Worm (Caenorhabditis elegans) whole organism, L4 larva: Measurements from ENCODE around the gene D1086.11.

Experiments
- D1046.2 ChIP-seq: fragments of 200-800 bp; sonication (Bioruptor generic); IDR thresholded peaks from 2 replicates; pipeline ENCODE4 v1.3.6; 2022; ENCODE audit warnings: missing genetic modification characterization, missing compliant biosample characterization
- F26F4.8 ChIP-seq: fragments of 200-800 bp; sonication (Bioruptor generic); conservative IDR thresholded peaks from 2 replicates; pipeline ENCODE4 v1.3.6; 2022; ENCODE audit warnings: missing genetic modification characterization, missing compliant biosample characterization
- F44E2.7 ChIP-seq: fragments of 200-800 bp; sonication (Bioruptor generic); IDR thresholded peaks from 2 replicates; pipeline ENCODE4 v2.1.2; 2022; ENCODE audit warnings: missing genetic modification characterization, missing compliant biosample characterization
- T20F7.1 ChIP-seq: fragments of 200-800 bp; sonication (Bioruptor generic); optimal IDR thresholded peaks from 2 replicates; lab custom pipeline; 2018; ENCODE audit warnings: mild to moderate bottlenecking, missing genetic modification characterization, missing compliant biosample characterization
- T26A8.4 ChIP-seq: fragments of 200-800 bp; sonication (Bioruptor generic); IDR thresholded peaks from 2 replicates; pipeline ENCODE4 v1.3.6; 2022; ENCODE audit warnings: missing genetic modification characterization, missing compliant biosample characterization
- Y48G9A.11 ChIP-seq: fragments of 200-800 bp; sonication (Bioruptor generic); IDR thresholded peaks from 2 replicates; pipeline ENCODE4 v1.3.6; 2022; ENCODE audit warnings: missing genetic modification reagents, missing genetic modification characterization, missing compliant biosample characterization
- ZK337.2 ChIP-seq: fragments of 200-800 bp; sonication (Bioruptor generic); IDR thresholded peaks from 2 replicates; pipeline ENCODE4 v1.3.6; 2022; ENCODE audit warnings: missing genetic modification reagents, missing genetic modification characterization, missing compliant biosample characterization
- ZK546.5 ChIP-seq, 2 experiments: sonication (generic microtip); optimal IDR thresholded peaks; 2 replicates each; lab custom pipeline; 2017; ENCODE audit warnings: missing biosample characterization in 2 of 2, missing genetic modification characterization in 2 of 2
- arid-1 ChIP-seq: fragments of 200-800 bp; sonication (Bioruptor generic); conservative IDR thresholded peaks from 2 replicates; pipeline ENCODE4 v1.3.6; 2022; ENCODE audit warnings: missing genetic modification reagents, missing genetic modification characterization, missing compliant biosample characterization
- attf-4 ChIP-seq: sonication (generic microtip); optimal IDR thresholded peaks from 3 replicates; lab custom pipeline; 2017; ENCODE audit warnings: missing biosample characterization, missing genetic modification characterization
- ceh-32 ChIP-seq: sonication (generic microtip); optimal IDR thresholded peaks from 2 replicates; lab custom pipeline; 2016; ENCODE audit warnings: mild to moderate bottlenecking, missing genetic modification characterization, missing compliant biosample characterization; ENCODE audit not compliant: poor library complexity
- ceh-44 ChIP-seq: fragments of 200-800 bp; sonication (Bioruptor generic); IDR thresholded peaks from 2 replicates; pipeline ENCODE4 v1.3.6; 2022; ENCODE audit warnings: missing genetic modification reagents, missing genetic modification characterization, missing compliant biosample characterization
- ces-1 ChIP-seq: fragments of 150-350 bp; sonication (generic microtip); optimal IDR thresholded peaks from 4 replicates; lab custom pipeline; 2014; ENCODE audit warnings: missing biosample characterization, missing genetic modification reagents, missing genetic modification characterization
- daf-16 ChIP-seq, 3 experiments: sonication (generic microtip); optimal IDR thresholded peaks; 2 replicates each; lab custom pipeline; 2016 to 2017; ENCODE audit warnings: missing genetic modification characterization in 3 of 3, missing genetic modification reagents in 3 of 3, mild to moderate bottlenecking in 2 of 3, missing compliant biosample characterization in 2 of 3, missing biosample characterization in 1 of 3, moderate library complexity in 1 of 3
- daf-8 ChIP-seq: fragments of 200-800 bp; sonication (Bioruptor generic); IDR thresholded peaks from 2 replicates; pipeline ENCODE4 v1.3.6; 2022; ENCODE audit warnings: missing genetic modification characterization, missing compliant biosample characterization
- dmd-6 ChIP-seq: fragments of 200-800 bp; sonication (Bioruptor generic); IDR thresholded peaks from 2 replicates; pipeline ENCODE4 v1.3.6; 2022; ENCODE audit warnings: missing genetic modification reagents, missing genetic modification characterization, missing compliant biosample characterization
- dmd-9 ChIP-seq: fragments of 200-800 bp; sonication (Bioruptor generic); IDR thresholded peaks from 2 replicates; pipeline ENCODE4 v1.3.6; 2022; ENCODE audit warnings: missing genetic modification reagents, missing genetic modification characterization, missing compliant biosample characterization
- egl-43 ChIP-seq: fragments of 200-800 bp; sonication (Bioruptor generic); IDR thresholded peaks from 2 replicates; pipeline ENCODE4 v1.3.6; 2022; ENCODE audit warnings: missing genetic modification reagents, missing genetic modification characterization, missing compliant biosample characterization
- hlh-30 ChIP-seq: sonication (generic microtip); optimal IDR thresholded peaks from 2 replicates; lab custom pipeline; 2017; ENCODE audit warnings: antibody characterized with exemption, mild to moderate bottlenecking, missing genetic modification characterization, missing compliant biosample characterization; ENCODE audit not compliant: insufficient read depth
- jun-1 ChIP-seq: fragments of 150-350 bp; optimal IDR thresholded peaks from 2 replicates; lab custom pipeline; 2014; ENCODE audit warnings: missing biosample characterization, missing genetic modification reagents, missing genetic modification characterization
- lim-7 ChIP-seq: fragments of 200-800 bp; sonication (Bioruptor generic); IDR thresholded peaks from 2 replicates; pipeline ENCODE4 v1.3.6; 2022; ENCODE audit warnings: missing genetic modification characterization, missing compliant biosample characterization
- lin-29 ChIP-seq: fragments of 200-800 bp; sonication (Bioruptor generic); IDR thresholded peaks from 2 replicates; pipeline ENCODE4 v1.3.6; 2022; ENCODE audit warnings: missing genetic modification reagents, missing genetic modification characterization, missing compliant biosample characterization
- lin-38 ChIP-seq: fragments of 200-800 bp; sonication (Bioruptor generic); IDR thresholded peaks from 2 replicates; pipeline ENCODE4 v1.3.6; 2022; ENCODE audit warnings: missing genetic modification reagents, missing genetic modification characterization, missing compliant biosample characterization
- lin-39 ChIP-seq: fragments of 150-350 bp; optimal IDR thresholded peaks from 2 replicates; lab custom pipeline; 2014; ENCODE audit warnings: missing biosample characterization, missing genetic modification reagents, missing genetic modification characterization
- lir-3 ChIP-seq: sonication (generic microtip); optimal IDR thresholded peaks from 2 replicates; lab custom pipeline; 2016; ENCODE audit warnings: mild to moderate bottlenecking, missing genetic modification characterization, missing compliant biosample characterization
- madf-5 ChIP-seq, 2 experiments: fragments of 200-800 bp; sonication (Bioruptor generic); IDR thresholded peaks; 2 replicates each; pipeline ENCODE4 v1.3.6; 2022; ENCODE audit warnings: missing compliant biosample characterization in 2 of 2, missing genetic modification characterization in 2 of 2
- mdl-1 ChIP-seq, 2 experiments: fragments of 150-350 bp in 1 of 2; sonication (generic microtip) in 1 of 2; optimal IDR thresholded peaks; 2 replicates each; lab custom pipeline; 2014 to 2017; ENCODE audit warnings: missing biosample characterization in 2 of 2, missing genetic modification characterization in 2 of 2
- mdt-29 ChIP-seq: fragments of 200-800 bp; sonication (Bioruptor generic); IDR thresholded peaks from 2 replicates; pipeline ENCODE4 v1.3.6; 2022; ENCODE audit warnings: missing genetic modification reagents, missing genetic modification characterization, missing compliant biosample characterization
- nhr-102 ChIP-seq: sonication (generic microtip); optimal IDR thresholded peaks from 2 replicates; lab custom pipeline; 2016; ENCODE audit warnings: mild to moderate bottlenecking, missing genetic modification characterization, moderate library complexity, missing compliant biosample characterization
- nhr-48 ChIP-seq: sonication (generic microtip); optimal IDR thresholded peaks from 2 replicates; lab custom pipeline; 2016; ENCODE audit warnings: mild to moderate bottlenecking, missing genetic modification characterization, missing compliant biosample characterization
- rbr-2 ChIP-seq: sonication (generic microtip); optimal IDR thresholded peaks from 2 replicates; lab custom pipeline; 2016; ENCODE audit warnings: missing genotype, missing genetic modification characterization, missing compliant biosample characterization
- set-16 ChIP-seq: fragments of 200-800 bp; sonication (Bioruptor generic); IDR thresholded peaks from 2 replicates; pipeline ENCODE4 v1.3.6; 2022; ENCODE audit warnings: missing genetic modification reagents, missing genetic modification characterization, missing compliant biosample characterization
- snpc-4 ChIP-seq: fragments of 150-350 bp; optimal IDR thresholded peaks from 2 replicates; lab custom pipeline; 2014; ENCODE audit warnings: missing biosample characterization, missing genetic modification characterization
- tra-1 ChIP-seq: fragments of 200-800 bp; sonication (Bioruptor generic); IDR thresholded peaks from 2 replicates; pipeline ENCODE4 v1.3.6; 2022; ENCODE audit warnings: missing genetic modification reagents, missing genetic modification characterization, missing compliant biosample characterization
- unc-62 ChIP-seq, 3 experiments: fragments of 150-350 bp in 1 of 3; sonication (generic microtip); optimal IDR thresholded peaks in 2 of 3; peaks in 1 of 3; 1 replicate in 1 of 3; 2 replicates in 2 of 3; lab custom pipeline; 2014 to 2017; ENCODE audit warnings: missing biosample characterization in 3 of 3, missing genetic modification characterization in 3 of 3, missing genetic modification reagents in 3 of 3, missing genotype in 1 of 3
- zfp-2 ChIP-seq: sonication (generic microtip); optimal IDR thresholded peaks from 2 replicates; lab custom pipeline; 2016; ENCODE audit warnings: mild to moderate bottlenecking, missing genetic modification characterization, missing compliant biosample characterization
- zip-11 ChIP-seq: fragments of 200-800 bp; sonication (Bioruptor generic); IDR thresholded peaks from 2 replicates; pipeline ENCODE4 v1.3.6; 2022; ENCODE audit warnings: missing genetic modification characterization, missing compliant biosample characterization

D1086.11 gene

ce11 chrV:14057540-14057939 lies 16.7 kb upstream of the D1086.11 start, which contains the start of gene F58D12.3:
TSS of gene F58D12.3 (plus strand) at chrV:14057840.
- no peak for TF ChIP-seq attf-4 (tag; lab: Kevin White, UChicago)
- peak in 1 of 2 experiments; percentile 32 for TF ChIP-seq unc-62 (GFP tag; optimal IDR thresholded peaks at IDR 0.05 in 1 of 2; lab: Kevin White, UChicago)
- TF ChIP-seq unc-62 (tag; optimal IDR thresholded peaks at IDR 0.05; lab: Kevin White, UChicago) = no peak

DNA sequence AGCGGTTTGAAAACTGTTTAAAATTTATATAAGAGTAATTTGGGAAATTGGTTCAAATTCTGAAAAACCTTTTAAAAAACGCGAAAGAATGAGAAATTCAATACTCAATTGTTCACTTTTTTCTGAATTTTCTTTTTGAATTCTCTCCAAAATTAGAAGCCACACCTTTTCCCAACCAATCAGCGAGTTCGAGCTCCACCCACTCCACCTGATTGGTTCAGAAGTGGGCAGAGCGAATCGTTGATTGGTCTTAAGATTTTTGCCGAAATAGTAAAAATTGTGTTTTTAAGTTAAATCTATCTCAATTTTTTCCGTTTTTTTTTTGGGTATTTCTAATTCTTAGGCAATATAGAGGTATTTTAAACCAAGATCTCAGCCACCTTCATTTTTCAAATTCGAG lies 10.3 kb upstream of the D1086.11 start:
- no peak for TF ChIP-seq tra-1 (GFP tag; lab: Robert Waterston, UW)
- TF ChIP-seq F26F4.8 = no peak
- no peak for TF ChIP-seq dmd-6 (GFP tag; lab: Robert Waterston, UW)
- no peak for TF ChIP-seq jun-1
- no peak for TF ChIP-seq zip-11 (GFP tag; lab: Robert Waterston, UW)
- no peak for TF ChIP-seq ZK337.2 (GFP tag; lab: Robert Waterston, UW)
- no peak for TF ChIP-seq nhr-48 (tag; lab: Kevin White, UChicago)
- no peak for TF ChIP-seq nhr-102 (tag; lab: Kevin White, UChicago)
- no peak for TF ChIP-seq attf-4 (tag; lab: Kevin White, UChicago)
- no peak for TF ChIP-seq T26A8.4 (GFP tag; lab: Robert Waterston, UW)
- no peak for TF ChIP-seq egl-43 (GFP tag; lab: Robert Waterston, UW)
- TF ChIP-seq F44E2.7 (GFP tag; lab: Robert Waterston, UW) = no peak
- no peak for TF ChIP-seq ZK546.5 (tag; optimal IDR thresholded peaks at IDR 0.05; lab: Kevin White, UChicago)
- no peak for TF ChIP-seq rbr-2 (tag; lab: Kevin White, UChicago)
- TF ChIP-seq madf-5 (GFP tag; IDR thresholded peaks at IDR 0.05; lab: Robert Waterston, UW) = no peak
- no peak for TF ChIP-seq lin-38
- no peak for TF ChIP-seq mdt-29
- no peak for TF ChIP-seq hlh-30 (tag; lab: Kevin White, UChicago)
- TF ChIP-seq daf-8 = no peak
- TF ChIP-seq, all 104 proteins: peak for 0

ce11 chrV:14064422-14064821 lies 9.8 kb upstream of the D1086.11 start, which contains the start of gene D1086.21:
TSS of gene D1086.21 (plus strand) at chrV:14064722.
- TF ChIP-seq lin-39 (tag; lab: Kevin White, UChicago) = no peak
- no peak for TF ChIP-seq snpc-4
- no peak for TF ChIP-seq ceh-32 (tag; lab: Kevin White, UChicago)
- no peak for TF ChIP-seq rbr-2 (tag; lab: Kevin White, UChicago)
- TF ChIP-seq mdl-1 (tag; optimal IDR thresholded peaks at IDR 0.05; lab: Kevin White, UChicago) = no peak
- no peak for TF ChIP-seq arid-1
- no peak for TF ChIP-seq lir-3
- no peak for TF ChIP-seq ceh-44 (GFP tag; lab: Robert Waterston, UW)
- no peak for TF ChIP-seq T20F7.1 (GFP tag; lab: Kevin White, UChicago)
- no peak for TF ChIP-seq lin-29 (GFP tag; lab: Robert Waterston, UW)
- TF ChIP-seq set-16 (GFP tag; lab: Robert Waterston, UW) = no peak
- no peak for TF ChIP-seq zfp-2 (tag; lab: Kevin White, UChicago)
- TF ChIP-seq ces-1 (GFP tag; lab: Kevin White, UChicago) = no peak
- TF ChIP-seq Y48G9A.11 (GFP tag; lab: Robert Waterston, UW) = no peak
- no peak for TF ChIP-seq dmd-9 (GFP tag; lab: Robert Waterston, UW)
- no peak for TF ChIP-seq daf-16 (GFP tag; optimal IDR thresholded peaks at IDR 0.05; lab: Kevin White, UChicago)
- no peak for TF ChIP-seq daf-16 (tag; optimal IDR thresholded peaks at IDR 0.05; lab: Kevin White, UChicago)
- no peak for TF ChIP-seq D1046.2 (GFP tag; lab: Robert Waterston, UW)
- TF ChIP-seq ZK546.5 (tag; optimal IDR thresholded peaks at IDR 0.05; lab: Kevin White, UChicago) = no peak
- no peak for TF ChIP-seq lim-7 (GFP tag; lab: Robert Waterston, UW)
- TF ChIP-seq F26F4.8 = no peak
